Worm (Caenorhabditis elegans) whole organism, L1 larva: Measurements from ENCODE around the gene tre-4.

Source experiments
- C04F5.9 ChIP-seq: sonication (generic microtip); optimal IDR thresholded peaks from 2 replicates; lab custom pipeline; 2016; ENCODE audit warnings: missing genetic modification characterization, missing compliant biosample characterization
- C16A3.4 ChIP-seq: fragments of 150-350 bp; optimal IDR thresholded peaks from 2 replicates; lab custom pipeline; 2014; ENCODE audit warnings: missing biosample characterization, missing genetic modification characterization
- Y116A8C.19 ChIP-seq: sonication (generic microtip); optimal IDR thresholded peaks from 2 replicates; lab custom pipeline; 2016; ENCODE audit warnings: missing compliant biosample characterization, missing genetic modification characterization, borderline replicate concordance
- aha-1 ChIP-seq: fragments of 150-350 bp; optimal IDR thresholded peaks from 2 replicates; lab custom pipeline; 2014; ENCODE audit warnings: missing biosample characterization, missing genetic modification characterization
- blmp-1 ChIP-seq: fragments of 150-350 bp; optimal IDR thresholded peaks from 2 replicates; lab custom pipeline; 2014; ENCODE audit warnings: missing biosample characterization, missing genetic modification characterization
- ceh-82 ChIP-seq, 3 experiments: fragments of 150-350 bp in 1 of 3; sonication (generic microtip) in 2 of 3; optimal IDR thresholded peaks; 2 replicates each; lab custom pipeline; 2014 to 2017; ENCODE audit warnings: missing biosample characterization in 3 of 3, missing genetic modification characterization in 3 of 3
- ceh-88 ChIP-seq: fragments of 200-800 bp; sonication (Bioruptor generic); IDR thresholded peaks from 2 replicates; pipeline ENCODE4 v1.3.6; 2022; ENCODE audit warnings: missing genetic modification characterization, missing compliant biosample characterization
- ceh-90 ChIP-seq: sonication (generic microtip); optimal IDR thresholded peaks from 2 replicates; lab custom pipeline; 2016; ENCODE audit warnings: missing genetic modification characterization, missing compliant biosample characterization
- elt-2 ChIP-seq: sonication (generic microtip); optimal IDR thresholded peaks from 2 replicates; lab custom pipeline; 2016; ENCODE audit warnings: missing genetic modification characterization, mild to moderate bottlenecking, inconsistent platforms, missing compliant biosample characterization, missing genetic modification reagents
- elt-3 ChIP-seq, 6 experiments: fragments of 150-350 bp in 1 of 6; sonication (generic microtip); optimal IDR thresholded peaks; 2 replicates each; lab custom pipeline; 2017 to 2018; ENCODE audit warnings: missing biosample characterization in 6 of 6, missing genetic modification characterization in 6 of 6, inconsistent platforms in 1 of 6
- fkh-8 ChIP-seq: sonication (generic microtip); optimal IDR thresholded peaks from 2 replicates; lab custom pipeline; 2016; ENCODE audit warnings: mild to moderate bottlenecking, missing genetic modification characterization, missing compliant biosample characterization
- hlh-17 ChIP-seq: fragments of 200-800 bp; sonication (Bioruptor generic); optimal IDR thresholded peaks from 2 replicates; lab custom pipeline; 2018; ENCODE audit warnings: missing genetic modification characterization, mild to moderate bottlenecking, missing compliant biosample characterization, moderate library complexity, borderline replicate concordance
- isw-1 ChIP-seq: fragments of 200-800 bp; sonication (Bioruptor generic); IDR thresholded peaks from 2 replicates; pipeline ENCODE4 v1.3.6; 2022; ENCODE audit warnings: missing genetic modification characterization, missing compliant biosample characterization
- lin-13 ChIP-seq: fragments of 150-350 bp; optimal IDR thresholded peaks from 2 replicates; lab custom pipeline; 2014; ENCODE audit warnings: missing biosample characterization, missing genetic modification reagents, missing genetic modification characterization
- lir-3 ChIP-seq: sonication (generic microtip); optimal IDR thresholded peaks from 2 replicates; lab custom pipeline; 2016; ENCODE audit warnings: mild to moderate bottlenecking, missing genetic modification characterization, moderate library complexity, missing compliant biosample characterization; ENCODE audit not compliant: poor library complexity
- mab-9 ChIP-seq: fragments of 200-800 bp; sonication (Bioruptor generic); IDR thresholded peaks from 2 replicates; pipeline ENCODE4 v1.3.6; 2022; ENCODE audit warnings: missing genetic modification reagents, missing genetic modification characterization, missing compliant biosample characterization
- mdl-1 ChIP-seq, 2 experiments: fragments of 150-350 bp; optimal IDR thresholded peaks; 2 replicates each; lab custom pipeline; 2014 to 2017; ENCODE audit warnings: missing biosample characterization in 2 of 2, missing genetic modification characterization in 2 of 2, inconsistent platforms in 1 of 2
- nhr-12 ChIP-seq: sonication (generic microtip); optimal IDR thresholded peaks from 2 replicates; lab custom pipeline; 2017; ENCODE audit warnings: missing biosample characterization, missing genetic modification characterization
- nhr-20 ChIP-seq: sonication (generic microtip); optimal IDR thresholded peaks from 2 replicates; lab custom pipeline; 2016; ENCODE audit warnings: mild to moderate bottlenecking, missing genetic modification characterization, missing compliant biosample characterization
- nhr-237 ChIP-seq: fragments of 150-350 bp; optimal IDR thresholded peaks from 2 replicates; lab custom pipeline; 2014; ENCODE audit warnings: missing biosample characterization, missing genetic modification characterization
- nhr-28 ChIP-seq: fragments of 150-350 bp; optimal IDR thresholded peaks from 2 replicates; lab custom pipeline; 2014; ENCODE audit warnings: missing biosample characterization, missing genetic modification characterization
- nhr-47 ChIP-seq: sonication (generic microtip); optimal IDR thresholded peaks from 2 replicates; lab custom pipeline; 2016; ENCODE audit warnings: mild to moderate bottlenecking, missing genetic modification characterization, moderate library complexity, missing compliant biosample characterization
- nhr-76 ChIP-seq: sonication (generic microtip); optimal IDR thresholded peaks from 2 replicates; lab custom pipeline; 2017; ENCODE audit warnings: missing biosample characterization, missing genetic modification characterization
- nhr-77 ChIP-seq: fragments of 150-350 bp; optimal IDR thresholded peaks from 2 replicates; lab custom pipeline; 2014; ENCODE audit warnings: missing biosample characterization, missing genetic modification characterization
- nhr-85 ChIP-seq: sonication (generic microtip); peaks from one replicate; lab custom pipeline; 2016; ENCODE audit warnings: missing genetic modification characterization, inconsistent platforms, missing compliant biosample characterization
- skn-1 ChIP-seq: fragments of 150-350 bp; optimal IDR thresholded peaks from 2 replicates; lab custom pipeline; 2014; ENCODE audit warnings: missing biosample characterization, missing genetic modification characterization
- snu-23 ChIP-seq: sonication (generic microtip); optimal IDR thresholded peaks from 2 replicates; lab custom pipeline; 2016; ENCODE audit warnings: missing genetic modification characterization, missing compliant biosample characterization
- sox-4 ChIP-seq: sonication (generic microtip); optimal IDR thresholded peaks from 2 replicates; lab custom pipeline; 2016; ENCODE audit warnings: missing genetic modification characterization, missing compliant biosample characterization
- swsn-7 ChIP-seq: sonication (generic microtip); optimal IDR thresholded peaks from 2 replicates; lab custom pipeline; 2016; ENCODE audit warnings: missing genetic modification characterization, missing compliant biosample characterization
- tbx-2 ChIP-seq: sonication (generic microtip); optimal IDR thresholded peaks from 2 replicates; lab custom pipeline; 2016; ENCODE audit warnings: missing genetic modification characterization, missing compliant biosample characterization
- tlp-1 ChIP-seq: fragments of 150-350 bp; optimal IDR thresholded peaks from 2 replicates; lab custom pipeline; 2014; ENCODE audit warnings: missing biosample characterization, missing genetic modification characterization
- zip-4 ChIP-seq: fragments of 200-800 bp; sonication (Bioruptor generic); optimal IDR thresholded peaks from 2 replicates; lab custom pipeline; 2018; ENCODE audit warnings: mild to moderate bottlenecking, missing genetic modification characterization, moderate library complexity, missing compliant biosample characterization
- ztf-11 ChIP-seq, 2 experiments: sonication (generic microtip); optimal IDR thresholded peaks; 2 replicates each; lab custom pipeline; 2016 to 2017; ENCODE audit warnings: missing genetic modification characterization in 2 of 2, missing biosample characterization in 1 of 2, missing compliant biosample characterization in 1 of 2

Gene tre-4

ce11 chrX:13469047-13469633 lies 2.8 kb upstream of the tre-4 start, which contains the start of gene col-184:
Gene col-184 (plus strand): TSS chrX:13469455.
- TF ChIP-seq ceh-82 (tag; optimal IDR thresholded peaks at IDR 0.05; lab: Kevin White, UChicago) (no peak), elt-2 (tag; lab: Kevin White, UChicago) (no peak), elt-3 (tag; optimal IDR thresholded peaks at IDR 0.05; lab: Kevin White, UChicago) (peak in 1 of 6 experiments; percentile 42), blmp-1 (tag; lab: Kevin White, UChicago) (peak; percentile 79), C16A3.4 (tag; lab: Kevin White, UChicago) (no peak), nhr-28 (tag; lab: Kevin White, UChicago) (no peak)

- TF ChIP-seq ztf-11 (tag; optimal IDR thresholded peaks at IDR 0.05; lab: Kevin White, UChicago): no peak
- TF ChIP-seq elt-3 (tag; optimal IDR thresholded peaks at IDR 0.05; lab: Kevin White, UChicago): peak in 2 of 6 experiments; percentile 15
- peak; percentile 83 for TF ChIP-seq blmp-1 (tag; lab: Kevin White, UChicago)
Measured at ce11 chrX:13469907-13470647, 1.9 kb upstream of the tre-4 start.

ce11 chrX:13477356-13477755 lies 5.4 kb downstream of the tre-4 start, which contains the start of gene efn-3:
Gene efn-3 (minus strand): TSS chrX:13477456.
- TF ChIP-seq nhr-76 (tag; lab: Kevin White, UChicago) (no peak), Y116A8C.19 (tag; lab: Kevin White, UChicago) (no peak), nhr-237 (no peak), lir-3 (no peak), swsn-7 (tag; lab: Kevin White, UChicago) (no peak), hlh-17 (GFP tag; lab: Kevin White, UChicago) (no peak), mab-9 (GFP tag; lab: Robert Waterston, UW) (no peak), tbx-2 (no peak), sox-4 (tag; lab: Kevin White, UChicago) (no peak), nhr-47 (tag; lab: Kevin White, UChicago) (no peak), ceh-88 (GFP tag; lab: Robert Waterston, UW) (no peak), nhr-77 (tag; lab: Kevin White, UChicago) (no peak), nhr-85 (tag; lab: Kevin White, UChicago) (no peak), mdl-1 (tag; optimal IDR thresholded peaks at IDR 0.05; lab: Kevin White, UChicago) (no peak), lin-13 (GFP tag; lab: Kevin White, UChicago) (no peak), ceh-90 (tag; lab: Kevin White, UChicago) (no peak), tlp-1 (tag; lab: Kevin White, UChicago) (no peak), isw-1 (GFP tag; lab: Robert Waterston, UW) (no peak)

- TF ChIP-seq skn-1 (tag; lab: Kevin White, UChicago) (no peak), ceh-82 (tag; optimal IDR thresholded peaks at IDR 0.05; lab: Kevin White, UChicago) (no peak), nhr-20 (tag; lab: Kevin White, UChicago) (no peak), sox-4 (tag; lab: Kevin White, UChicago) (no peak), fkh-8 (tag; lab: Kevin White, UChicago) (no peak), aha-1 (tag; lab: Kevin White, UChicago) (no peak), snu-23 (GFP tag; lab: Kevin White, UChicago) (no peak), nhr-12 (tag; lab: Kevin White, UChicago) (no peak), zip-4 (no peak), C04F5.9 (tag; lab: Kevin White, UChicago) (no peak), nhr-28 (tag; lab: Kevin White, UChicago) (no peak)
- TF ChIP-seq, all 84 proteins: peak for 0
Measured at ce11 chrX:13481704-13482103, 9.7 kb downstream of the tre-4 start, which contains the start of gene srd-50. Gene srd-50 (minus strand): TSS chrX:13481804.
